Fruit fly (Drosophila melanogaster) Kc167 (cell line): Measurements from ENCODE around the gene CG11454.

ENCODE experiments used
- Myc ChIP-seq: fragments of >200 bp; optimal IDR thresholded peaks from 2 replicates; lab custom pipeline; 2017; ENCODE audit warnings: missing external identifiers
- Sin3A ChIP-seq: fragments of >200 bp; optimal IDR thresholded peaks from 2 replicates; lab custom pipeline; 2018; ENCODE audit warnings: missing external identifiers
- h ChIP-seq: fragments of >200 bp; optimal IDR thresholded peaks from 3 replicates; lab custom pipeline; 2018; ENCODE audit warnings: missing external identifiers
- insv ChIP-seq: fragments of >200 bp; optimal IDR thresholded peaks from 3 replicates; lab custom pipeline; 2018; ENCODE audit warnings: missing external identifiers
- psq ChIP-seq: fragments of >200 bp; optimal IDR thresholded peaks from 2 replicates; lab custom pipeline; 2017; ENCODE audit warnings: missing external identifiers
- ttk ChIP-seq: sonication (Bioruptor generic); optimal IDR thresholded peaks from 2 replicates; lab custom pipeline; 2017; ENCODE audit warnings: missing external identifiers

Gene CG11454

dm6 chr2L:131466-132270 is 11.5 kb upstream of the CG11454 start, which contains the start of gene Gs1:
TSS of gene Gs1 (plus strand) at chr2L:132077.
- no peak for TF ChIP-seq Sin3A
- no peak for TF ChIP-seq Myc (lab: Kevin White, UChicago)
- no peak for TF ChIP-seq ttk
- no peak for TF ChIP-seq insv
- TF ChIP-seq psq (lab: Kevin White, UChicago), result no peak
- TF ChIP-seq h (lab: Kevin White, UChicago), result no peak

- TF ChIP-seq insv (no peak), h (lab: Kevin White, UChicago) (no peak), ttk (no peak), Myc (lab: Kevin White, UChicago) (no peak)
These were observed 8.3 kb upstream of the CG11454 start for dm6 chr2L:134563-135382.

- TF ChIP-seq insv (no peak), h (lab: Kevin White, UChicago) (no peak), Myc (lab: Kevin White, UChicago) (no peak), ttk (no peak), Sin3A (no peak), psq (lab: Kevin White, UChicago) (no peak)
These were observed 7.6 kb upstream of the CG11454 start for dm6 chr2L:135383-136130.

- no peak for TF ChIP-seq Myc (lab: Kevin White, UChicago)
- TF ChIP-seq h (lab: Kevin White, UChicago), result no peak
These were observed 7.0 kb upstream of the CG11454 start for dm6 chr2L:136131-136426.

dm6 chr2L:136747-137709 is 6.1 kb upstream of the CG11454 start:
- TF ChIP-seq Sin3A, result no peak
- no peak for TF ChIP-seq ttk
- TF ChIP-seq psq (lab: Kevin White, UChicago), result no peak
- no peak for TF ChIP-seq insv
- no peak for TF ChIP-seq Myc (lab: Kevin White, UChicago)
- TF ChIP-seq h (lab: Kevin White, UChicago), result no peak

- no peak for TF ChIP-seq Sin3A
- no peak for TF ChIP-seq psq (lab: Kevin White, UChicago)
- no peak for TF ChIP-seq ttk
- TF ChIP-seq h (lab: Kevin White, UChicago), result no peak
These were observed 5.1 kb upstream of the CG11454 start for dm6 chr2L:138063-138462.

- TF ChIP-seq Sin3A (no peak), Myc (lab: Kevin White, UChicago) (no peak), insv (no peak), psq (lab: Kevin White, UChicago) (no peak), h (lab: Kevin White, UChicago) (no peak), ttk (no peak)
These were observed 3.5 kb upstream of the CG11454 start for dm6 chr2L:139610-140009.

dm6 chr2L:140849-141248 is 2.3 kb upstream of the CG11454 start, which contains the start of the genes CG31975 and ovm:
TSS of gene CG31975 (minus strand) at chr2L:140992.
TSS of gene ovm (minus strand) at chr2L:140992.
- TF ChIP-seq Sin3A, result no peak
- no peak for TF ChIP-seq Myc (lab: Kevin White, UChicago)
- TF ChIP-seq ttk, result no peak
- no peak for TF ChIP-seq insv
- TF ChIP-seq psq (lab: Kevin White, UChicago), result no peak
- no peak for TF ChIP-seq h (lab: Kevin White, UChicago)

dm6 chr2L:146503-146902 is 3.4 kb downstream of the CG11454 start:
- TF ChIP-seq ttk (no peak), Sin3A (no peak), h (lab: Kevin White, UChicago) (no peak), Myc (lab: Kevin White, UChicago) (no peak), psq (lab: Kevin White, UChicago) (no peak), insv (no peak)

dm6 chr2L:153142-153541 is 10.0 kb downstream of the CG11454 start, which contains the start of gene CG42399:
TSS of gene CG42399 (minus strand) at chr2L:153300.
- TF ChIP-seq Myc (lab: Kevin White, UChicago) (no peak), insv (no peak), h (lab: Kevin White, UChicago) (no peak), ttk (no peak), psq (lab: Kevin White, UChicago) (no peak), Sin3A (no peak)

dm6 chr2L:155215-155712 is 12.1 kb downstream of the CG11454 start, which contains the start of gene Pus10:
TSS of gene Pus10 (minus strand) at chr2L:155305.
- TF ChIP-seq Sin3A, result no peak
- no peak for TF ChIP-seq Myc (lab: Kevin White, UChicago)
- TF ChIP-seq psq (lab: Kevin White, UChicago), result no peak
- no peak for TF ChIP-seq insv
- no peak for TF ChIP-seq ttk
- TF ChIP-seq h (lab: Kevin White, UChicago), result no peak
